Worm (Caenorhabditis elegans) whole organism, L4 larva: ENCODE results near the gene nlp-33.

Experiments
- Y75B8A.6 ChIP-seq: fragments of 200-800 bp; sonication (Bioruptor generic); IDR thresholded peaks from 2 replicates; pipeline ENCODE4 v1.3.6; 2022; ENCODE audit warnings: missing genetic modification reagents, missing genetic modification characterization, missing compliant biosample characterization
- ama-1 ChIP-seq: fragments of 150-350 bp; optimal IDR thresholded peaks from 2 replicates; lab custom pipeline; 2014; ENCODE audit warnings: inconsistent platforms, mixed read lengths
- dve-1 ChIP-seq: sonication (generic microtip); optimal IDR thresholded peaks from 2 replicates; lab custom pipeline; 2017; ENCODE audit warnings: antibody characterized with exemption, mild to moderate bottlenecking, missing genetic modification characterization, missing compliant biosample characterization; ENCODE audit not compliant: insufficient read depth
- jun-1 ChIP-seq: fragments of 150-350 bp; optimal IDR thresholded peaks from 2 replicates; lab custom pipeline; 2014; ENCODE audit warnings: missing biosample characterization, missing genetic modification reagents, missing genetic modification characterization
- lin-39 ChIP-seq: fragments of 150-350 bp; optimal IDR thresholded peaks from 2 replicates; lab custom pipeline; 2014; ENCODE audit warnings: missing biosample characterization, missing genetic modification reagents, missing genetic modification characterization
- snpc-4 ChIP-seq: fragments of 150-350 bp; optimal IDR thresholded peaks from 2 replicates; lab custom pipeline; 2014; ENCODE audit warnings: missing biosample characterization, missing genetic modification characterization
- zfp-3 ChIP-seq: fragments of 200-800 bp; sonication (Bioruptor generic); conservative IDR thresholded peaks from 2 replicates; pipeline ENCODE4 v1.3.6; 2022; ENCODE audit warnings: missing genetic modification reagents, missing genetic modification characterization, missing compliant biosample characterization

DNA sequence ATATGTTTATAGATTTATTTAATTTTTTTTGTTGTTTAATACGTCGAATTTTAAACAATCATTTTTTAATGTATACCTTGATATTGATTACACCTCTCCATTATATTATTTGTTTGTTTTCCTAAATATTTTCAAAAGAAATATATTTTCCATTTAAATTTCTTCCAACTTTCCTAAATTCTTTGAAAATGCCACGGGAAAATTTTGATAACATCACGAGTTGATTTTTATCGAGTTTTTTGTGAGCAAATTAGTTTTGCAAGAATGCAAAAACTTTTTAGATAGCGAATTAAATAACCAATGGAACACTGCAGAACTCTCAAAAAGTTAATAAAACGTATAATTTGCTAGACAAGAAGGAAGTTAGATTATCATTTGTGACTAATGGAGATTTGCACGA is 10.8 kb downstream of the nlp-33 start, which contains the start of gene srg-42:
- TF ChIP-seq jun-1 (tag; lab: Kevin White, UChicago): no peak
- TF ChIP-seq snpc-4: no peak
- no peak for TF ChIP-seq Y75B8A.6 (GFP tag; lab: Robert Waterston, UW)
- TF ChIP-seq lin-39 (tag; lab: Kevin White, UChicago): no peak
- TF ChIP-seq dve-1 (tag; lab: Kevin White, UChicago): no peak
- no peak for TF ChIP-seq ama-1 (lab: Kevin White, UChicago)
- TF ChIP-seq zfp-3 (GFP tag; lab: Robert Waterston, UW): no peak
